Fruit fly (Drosophila melanogaster): ENCODE results near the gene CG6966.

Gene CG6966

dm6 chr3R:15095550-15096031 lies at the start of gene CG6966 (continued):
- TF ChIP-seq Hr39 (GFP tag; optimal IDR thresholded peaks at IDR 0.05) (peak; percentile 94), ss (GFP tag; optimal IDR thresholded peaks at IDR 0.05) (peak; percentile 47 to 74), vri (GFP tag; optimal IDR thresholded peaks at IDR 0.05) (peak; percentile 55), dsx (GFP tag; optimal IDR thresholded peaks at IDR 0.05; ENCODE audit: poor library complexity, severe bottlenecking) (peak; percentile 32), Smox (GFP tag; optimal IDR thresholded peaks at IDR 0.05) (peak; percentile 85), CG8632 (GFP tag; optimal IDR thresholded peaks at IDR 0.05) (peak; percentile 53), CG7368 (GFP tag; optimal IDR thresholded peaks at IDR 0.05) (peak; percentile 66)

DNA sequence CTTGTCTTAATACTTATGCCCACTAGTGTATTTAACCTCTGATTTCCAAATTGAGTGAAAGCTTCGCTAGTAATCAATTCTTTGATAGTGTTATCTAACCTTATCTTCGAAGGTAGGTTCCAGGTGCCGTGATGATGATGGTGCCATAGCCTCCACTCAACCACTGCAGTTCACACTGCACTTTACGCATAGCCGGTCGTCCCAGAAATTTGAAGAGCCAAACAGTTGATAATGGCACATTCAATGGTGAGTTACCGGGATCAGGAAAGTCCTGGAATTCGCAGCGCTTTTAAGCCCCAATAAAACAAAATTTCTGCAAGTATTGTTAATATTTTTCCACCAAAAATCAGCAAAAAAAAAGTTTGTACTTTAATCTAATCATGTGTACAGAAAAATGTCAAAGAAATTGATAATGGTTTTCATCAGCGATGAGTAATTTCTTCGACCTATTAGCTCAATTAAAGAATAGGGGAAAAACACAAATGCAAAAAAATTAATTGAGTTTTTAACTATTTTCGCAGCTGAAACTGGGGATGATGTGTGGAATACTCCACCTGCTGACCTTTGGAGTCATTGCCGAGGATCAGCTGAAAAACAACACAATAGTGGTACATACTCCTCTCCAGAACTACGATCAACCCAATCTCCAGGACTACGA lies 44.5 kb upstream of the CG6966 start, which contains the start of gene CG3987:
TSS of gene CG3987 (plus strand) at position 143 of the 658 bp plus-strand sequence.
- TF ChIP-seq vri (GFP tag; optimal IDR thresholded peaks at IDR 0.05) (peak; percentile 70), Hr38 (GFP tag; optimal IDR thresholded peaks at IDR 0.05) (no peak), svp (GFP tag) (no peak)

- TF ChIP-seq CG31627 (GFP tag; optimal IDR thresholded peaks at IDR 0.05), result peak; percentile 23
- no peak for TF ChIP-seq Ets96B (tag; optimal IDR thresholded peaks at IDR 0.05)
- TF ChIP-seq Sox14 (GFP tag; optimal IDR thresholded peaks at IDR 0.05), result peak; percentile 8
- peak; percentile 52 for TF ChIP-seq esn (GFP tag; optimal IDR thresholded peaks at IDR 0.05)
- peak; percentile 14 for TF ChIP-seq lz (GFP tag; optimal IDR thresholded peaks at IDR 0.05)
- TF ChIP-seq Sox15 (GFP tag; optimal IDR thresholded peaks at IDR 0.05), result peak; percentile 11
- peak; percentile 17 for TF ChIP-seq Sox102F (GFP tag; optimal IDR thresholded peaks at IDR 0.05)
- peak; percentile 18 for TF ChIP-seq CG34406 (GFP tag; optimal IDR thresholded peaks at IDR 0.05)
- no peak for TF ChIP-seq CG7368 (GFP tag; optimal IDR thresholded peaks at IDR 0.05)
- TF ChIP-seq topi (GFP tag; optimal IDR thresholded peaks at IDR 0.05), result peak; percentile 19
- TF ChIP-seq svp (GFP tag), result peak; percentile 72
- peak; percentile 50 for TF ChIP-seq Met (GFP tag; optimal IDR thresholded peaks at IDR 0.05)
- TF ChIP-seq acj6 (GFP tag; optimal IDR thresholded peaks at IDR 0.05), result peak; percentile 35
- no peak for TF ChIP-seq achi (GFP tag; optimal IDR thresholded peaks at IDR 0.05)
- peak; percentile 76 for TF ChIP-seq vri (GFP tag; optimal IDR thresholded peaks at IDR 0.05)
- TF ChIP-seq Gug (GFP tag; IDR thresholded peaks at IDR 0.05), result no peak
- TF ChIP-seq CG8632 (GFP tag; optimal IDR thresholded peaks at IDR 0.05), result peak; percentile 11
These were observed 43.8 kb upstream of the CG6966 start for dm6 chr3R:15139010-15139815.

DNA sequence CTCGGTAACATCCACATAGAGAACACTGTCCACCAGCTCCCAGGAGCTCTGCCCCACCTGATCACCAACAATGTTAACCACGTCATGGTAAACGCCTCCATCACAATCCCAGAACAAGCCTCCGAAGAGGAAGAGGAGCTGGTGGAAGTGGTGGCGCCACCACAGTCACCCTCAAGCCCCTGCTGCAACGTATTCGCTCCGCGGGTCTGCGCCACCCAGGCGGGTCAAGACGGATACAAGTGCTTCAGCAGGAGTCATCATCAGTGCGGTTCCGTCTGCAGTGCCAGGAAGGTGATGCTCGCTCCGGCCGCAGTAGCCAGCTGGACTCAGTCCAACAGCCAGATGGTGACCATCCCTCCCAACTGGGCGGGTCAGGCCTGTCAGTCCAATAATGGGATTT lies 42.8 kb upstream of the CG6966 start:
- TF ChIP-seq CG32006 (GFP tag; optimal IDR thresholded peaks at IDR 0.05) (no peak), Sox102F (GFP tag; optimal IDR thresholded peaks at IDR 0.05) (no peak), pdm3 (GFP tag; optimal IDR thresholded peaks at IDR 0.05) (no peak), CG10631 (GFP tag; optimal IDR thresholded peaks at IDR 0.05) (no peak), lz (GFP tag; optimal IDR thresholded peaks at IDR 0.05) (no peak), CG3919 (GFP tag; optimal IDR thresholded peaks at IDR 0.05) (no peak), topi (GFP tag; optimal IDR thresholded peaks at IDR 0.05) (no peak), CG10669 (GFP tag; optimal IDR thresholded peaks at IDR 0.05) (no peak), CG8319 (GFP tag; optimal IDR thresholded peaks at IDR 0.05) (no peak), Lpt (GFP tag; optimal IDR thresholded peaks at IDR 0.05) (no peak), CG3032 (tag; optimal IDR thresholded peaks at IDR 0.05) (no peak), esn (GFP tag; optimal IDR thresholded peaks at IDR 0.05) (no peak), dac (GFP tag; optimal IDR thresholded peaks at IDR 0.05) (no peak), CG6854 (GFP tag; optimal IDR thresholded peaks at IDR 0.05) (no peak), eg (GFP tag; IDR thresholded peaks at IDR 0.05) (no peak), dsx (GFP tag; optimal IDR thresholded peaks at IDR 0.05; ENCODE audit: poor library complexity, severe bottlenecking) (no peak), CG9139 (GFP tag; optimal IDR thresholded peaks at IDR 0.05) (no peak)
